Fruit fly (Drosophila melanogaster) Kc167 (cell line): ENCODE measurements around the gene CG43779.

Source experiments
- Myc ChIP-seq: fragments of >200 bp; optimal IDR thresholded peaks from 2 replicates; lab custom pipeline; 2017; ENCODE audit warnings: missing external identifiers
- Sin3A ChIP-seq: fragments of >200 bp; optimal IDR thresholded peaks from 2 replicates; lab custom pipeline; 2018; ENCODE audit warnings: missing external identifiers
- h ChIP-seq: fragments of >200 bp; optimal IDR thresholded peaks from 3 replicates; lab custom pipeline; 2018; ENCODE audit warnings: missing external identifiers
- insv ChIP-seq: fragments of >200 bp; optimal IDR thresholded peaks from 3 replicates; lab custom pipeline; 2018; ENCODE audit warnings: missing external identifiers
- psq ChIP-seq: fragments of >200 bp; optimal IDR thresholded peaks from 2 replicates; lab custom pipeline; 2017; ENCODE audit warnings: missing external identifiers
- ttk ChIP-seq: sonication (Bioruptor generic); optimal IDR thresholded peaks from 2 replicates; lab custom pipeline; 2017; ENCODE audit warnings: missing external identifiers

The CG43779 gene

dm6 chr2L:13306655-13307054 is at the start of gene CG43779:
Gene CG43779, minus strand, starts transcription at chr2L:13306755.
- no peak for TF ChIP-seq insv (lab: Kevin White, UChicago)
- TF ChIP-seq psq = no peak
- TF ChIP-seq h (lab: Kevin White, UChicago) = no peak
- TF ChIP-seq ttk (lab: Kevin White, UChicago) = no peak

DNA sequence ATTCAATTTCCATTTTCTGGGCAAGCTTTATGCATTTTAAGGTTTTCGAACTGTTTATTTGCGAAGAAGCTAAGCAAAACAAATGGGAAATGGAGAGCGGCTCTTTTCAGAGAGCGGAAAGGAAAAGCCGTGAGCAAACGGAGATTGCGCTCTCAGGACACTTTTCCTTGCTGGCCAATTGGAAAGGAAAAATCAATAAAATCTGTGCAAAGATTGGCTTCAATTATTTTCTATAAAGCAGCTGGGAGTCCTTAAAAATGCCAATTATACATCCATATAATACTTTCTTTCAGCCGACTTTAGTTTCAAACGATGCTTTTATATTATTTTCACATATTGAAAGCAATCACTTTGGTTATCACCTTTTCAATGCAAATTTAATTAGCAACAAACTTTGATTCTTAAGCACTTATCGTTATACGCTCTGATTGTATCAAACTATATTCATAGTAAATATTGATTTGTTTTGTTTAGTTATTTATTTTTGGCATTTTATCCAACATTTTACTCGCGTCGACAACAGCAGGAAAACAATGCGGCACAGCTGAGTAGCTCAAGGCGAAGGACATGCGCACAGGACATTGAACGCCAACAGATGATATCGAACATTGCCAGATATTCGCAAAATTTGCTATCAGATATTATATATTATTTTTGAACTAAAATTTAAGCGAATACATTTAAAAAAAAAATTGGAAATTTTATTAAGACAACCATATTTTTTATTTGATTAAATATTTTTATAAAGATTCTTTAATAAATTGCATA is 48.2 kb upstream of the CG43779 start, which contains the start of gene CG9395:
CG9395 (minus strand) TSS at position 494 of the 768 bp plus-strand sequence.
- TF ChIP-seq ttk (lab: Kevin White, UChicago) = no peak
- no peak for TF ChIP-seq Sin3A (lab: Kevin White, UChicago)
- TF ChIP-seq h (lab: Kevin White, UChicago) = no peak
- TF ChIP-seq psq = no peak

dm6 chr2L:13349237-13349902 is 42.8 kb upstream of the CG43779 start:
- TF ChIP-seq psq (no peak), Myc (no peak), h (lab: Kevin White, UChicago) (no peak), Sin3A (lab: Kevin White, UChicago) (no peak), ttk (lab: Kevin White, UChicago) (no peak), insv (lab: Kevin White, UChicago) (no peak)

dm6 chr2L:13347473-13347872 is 40.9 kb upstream of the CG43779 start, which contains the start of gene CG16826:
Gene CG16826, plus strand, starts transcription at chr2L:13347773.
- no peak for TF ChIP-seq ttk (lab: Kevin White, UChicago)
- no peak for TF ChIP-seq Myc
- no peak for TF ChIP-seq h (lab: Kevin White, UChicago)
- TF ChIP-seq Sin3A (lab: Kevin White, UChicago) = no peak
- no peak for TF ChIP-seq insv (lab: Kevin White, UChicago)
- no peak for TF ChIP-seq psq

dm6 chr2L:13332736-13333135 is 26.2 kb upstream of the CG43779 start:
- TF ChIP-seq Sin3A (lab: Kevin White, UChicago) (no peak), h (lab: Kevin White, UChicago) (no peak), insv (lab: Kevin White, UChicago) (no peak), psq (no peak), Myc (no peak), ttk (lab: Kevin White, UChicago) (no peak)

- TF ChIP-seq psq (no peak), insv (lab: Kevin White, UChicago) (no peak), ttk (lab: Kevin White, UChicago) (no peak), Sin3A (lab: Kevin White, UChicago) (no peak), Myc (no peak), h (lab: Kevin White, UChicago) (no peak)
Observed at dm6 chr2L:13331868-13332544, 25.5 kb upstream of the CG43779 start.

- TF ChIP-seq Myc (no peak), Sin3A (lab: Kevin White, UChicago) (no peak), ttk (lab: Kevin White, UChicago) (no peak), psq (no peak), insv (lab: Kevin White, UChicago) (no peak), h (lab: Kevin White, UChicago) (no peak)
Observed at dm6 chr2L:13331021-13331420, 24.5 kb upstream of the CG43779 start, which contains the start of gene hbt. Gene hbt, minus strand, starts transcription at chr2L:13331121.

- TF ChIP-seq Myc (no peak), ttk (lab: Kevin White, UChicago) (no peak), psq (no peak), Sin3A (lab: Kevin White, UChicago) (no peak), h (lab: Kevin White, UChicago) (no peak), insv (lab: Kevin White, UChicago) (no peak)
Observed at dm6 chr2L:13325823-13326222, 19.3 kb upstream of the CG43779 start.

- no peak for TF ChIP-seq Sin3A (lab: Kevin White, UChicago)
- no peak for TF ChIP-seq ttk (lab: Kevin White, UChicago)
Observed at dm6 chr2L:13305000-13305399, 1.6 kb downstream of the CG43779 start.

- TF ChIP-seq h (lab: Kevin White, UChicago) (no peak), ttk (lab: Kevin White, UChicago) (no peak), psq (no peak), Myc (no peak), insv (lab: Kevin White, UChicago) (no peak), Sin3A (lab: Kevin White, UChicago) (no peak)
Observed at dm6 chr2L:13304488-13304887, 2.1 kb downstream of the CG43779 start, which contains the start of gene CG16825. Gene CG16825, plus strand, starts transcription at chr2L:13304788.

- TF ChIP-seq ttk (lab: Kevin White, UChicago) (no peak), Sin3A (lab: Kevin White, UChicago) (no peak)
Observed at dm6 chr2L:13296703-13297230, 9.8 kb downstream of the CG43779 start.
